Worm (Caenorhabditis elegans): ENCODE measurements around the gene ckb-3.

ckb-3 gene

DNA sequence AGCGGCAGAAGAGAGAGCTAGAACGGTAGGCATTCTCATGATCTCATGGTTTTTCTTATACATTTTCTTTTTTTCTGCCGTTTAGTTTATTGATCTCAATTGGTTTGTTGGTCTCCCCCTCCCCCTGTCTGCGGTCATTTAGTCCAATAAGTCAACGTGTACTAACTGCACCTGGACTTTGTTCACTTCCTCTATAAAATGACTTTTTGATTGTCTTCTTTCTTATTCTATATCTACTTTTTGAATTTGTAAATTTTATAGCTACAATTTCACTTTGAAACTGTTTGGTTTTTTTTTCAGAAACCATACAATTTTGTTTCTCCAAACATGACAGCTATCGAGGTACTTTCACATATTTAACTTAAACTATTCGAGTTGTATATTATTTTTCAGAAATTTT is 3.0 kb upstream of the ckb-3 start, which contains the start of gene ckb-2:
ckb-2 (plus strand) TSS at position 301 of the 400 bp plus-strand sequence.
- no peak for TF ChIP-seq ceh-83 (GFP tag; optimal IDR thresholded peaks at IDR 0.05)
- TF ChIP-seq drap-1 (GFP tag; optimal IDR thresholded peaks at IDR 0.05), result no peak
- no peak for TF ChIP-seq nhr-28 (tag; optimal IDR thresholded peaks at IDR 0.05)

DNA sequence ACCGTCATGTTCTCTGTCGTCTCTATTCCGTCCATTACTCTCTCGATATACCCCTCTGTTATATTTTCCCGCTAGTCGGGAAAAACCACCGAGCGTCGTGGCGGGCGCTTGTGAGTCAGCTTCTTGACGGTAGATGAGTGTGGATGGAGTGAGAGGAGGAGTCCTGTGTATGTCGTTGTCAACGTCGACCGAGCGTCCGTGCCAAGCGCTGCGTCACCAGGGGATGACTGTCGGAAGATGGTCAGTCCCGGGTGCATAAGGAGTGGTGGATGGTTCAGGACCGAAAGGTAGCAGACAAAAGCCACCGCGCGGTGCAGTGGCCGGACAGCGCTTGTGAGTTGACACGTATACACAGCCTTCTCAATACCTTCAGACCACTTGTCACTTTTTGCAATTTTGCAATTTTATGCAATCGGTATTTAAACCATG is 1.3 kb upstream of the ckb-3 start:
- TF ChIP-seq drap-1 (GFP tag; optimal IDR thresholded peaks at IDR 0.05) (peak; percentile 68), unc-120 (tag; optimal IDR thresholded peaks at IDR 0.05; ENCODE audit: poor library complexity, severe bottlenecking) (peak; percentile 73), cnd-1 (tag; optimal IDR thresholded peaks at IDR 0.05) (peak; percentile 73), sem-2 (GFP tag; optimal IDR thresholded peaks at IDR 0.05) (peak; percentile 50), mls-2 (tag; optimal IDR thresholded peaks at IDR 0.05) (peak; percentile 88), ham-2 (GFP tag; optimal IDR thresholded peaks at IDR 0.05) (peak; percentile 79), bed-3 (GFP tag; optimal IDR thresholded peaks at IDR 0.05) (peak; percentile 43), ceh-83 (GFP tag; optimal IDR thresholded peaks at IDR 0.05) (peak; percentile 78), M03D4.4 (tag; optimal IDR thresholded peaks at IDR 0.05) (peak; percentile 68), lsy-2 (tag; optimal IDR thresholded peaks at IDR 0.05) (peak; percentile 7), ceh-43 (GFP tag; optimal IDR thresholded peaks at IDR 0.05) (peak; percentile 53), flh-1 (GFP tag; optimal IDR thresholded peaks at IDR 0.05) (peak; percentile 36), sptf-1 (tag; optimal IDR thresholded peaks at IDR 0.05) (peak; percentile 80), lin-32 (GFP tag; optimal IDR thresholded peaks at IDR 0.05) (peak; percentile 32)

DNA sequence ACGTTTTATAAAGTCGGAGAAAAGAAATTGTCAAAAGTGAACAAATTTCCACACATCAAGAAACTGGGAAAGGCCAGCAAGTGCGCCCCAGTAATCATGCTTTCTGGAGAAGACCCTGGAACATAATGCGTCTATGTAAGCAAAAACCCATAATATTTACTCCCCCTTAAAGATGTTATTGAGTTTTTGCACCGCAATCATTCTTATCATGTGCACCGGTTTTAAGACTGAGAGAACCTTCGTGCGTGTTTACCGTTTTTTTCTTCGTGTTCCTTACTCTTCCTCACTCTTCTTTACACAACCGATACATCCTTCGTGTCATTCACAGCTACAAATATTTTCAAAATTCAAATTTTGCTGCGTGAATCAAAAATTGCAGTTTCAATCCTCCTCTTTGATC is 2.2 kb downstream of the ckb-3 start:
- TF ChIP-seq sptf-1 (tag; optimal IDR thresholded peaks at IDR 0.05) (no peak), ceh-39 (tag; optimal IDR thresholded peaks at IDR 0.05) (no peak), hlh-1 (tag; optimal IDR thresholded peaks at IDR 0.05) (no peak), nhr-237 (tag; optimal IDR thresholded peaks at IDR 0.05) (no peak), lin-32 (GFP tag; optimal IDR thresholded peaks at IDR 0.05) (no peak), elt-1 (tag; optimal IDR thresholded peaks at IDR 0.05; ENCODE audit: borderline replicate concordance, insufficient read depth) (no peak), bed-3 (GFP tag; optimal IDR thresholded peaks at IDR 0.05) (no peak), ceh-43 (GFP tag; optimal IDR thresholded peaks at IDR 0.05) (no peak), ces-1 (GFP tag; optimal IDR thresholded peaks at IDR 0.05) (no peak), lin-13 (tag; optimal IDR thresholded peaks at IDR 0.05) (no peak), ham-2 (GFP tag; optimal IDR thresholded peaks at IDR 0.05) (no peak), nhr-76 (tag; optimal IDR thresholded peaks at IDR 0.05) (no peak), unc-39 (tag; optimal IDR thresholded peaks at IDR 0.05) (no peak), nhr-28 (tag; optimal IDR thresholded peaks at IDR 0.05) (no peak), unc-120 (tag; optimal IDR thresholded peaks at IDR 0.05; ENCODE audit: poor library complexity, severe bottlenecking) (no peak), ztf-11 (tag; optimal IDR thresholded peaks at IDR 0.05) (no peak), mab-5 (tag; optimal IDR thresholded peaks at IDR 0.05) (no peak), flh-1 (GFP tag; optimal IDR thresholded peaks at IDR 0.05) (no peak), pha-4 (tag; optimal IDR thresholded peaks at IDR 0.05) (no peak), zip-8 (tag; optimal IDR thresholded peaks at IDR 0.05) (no peak)

DNA sequence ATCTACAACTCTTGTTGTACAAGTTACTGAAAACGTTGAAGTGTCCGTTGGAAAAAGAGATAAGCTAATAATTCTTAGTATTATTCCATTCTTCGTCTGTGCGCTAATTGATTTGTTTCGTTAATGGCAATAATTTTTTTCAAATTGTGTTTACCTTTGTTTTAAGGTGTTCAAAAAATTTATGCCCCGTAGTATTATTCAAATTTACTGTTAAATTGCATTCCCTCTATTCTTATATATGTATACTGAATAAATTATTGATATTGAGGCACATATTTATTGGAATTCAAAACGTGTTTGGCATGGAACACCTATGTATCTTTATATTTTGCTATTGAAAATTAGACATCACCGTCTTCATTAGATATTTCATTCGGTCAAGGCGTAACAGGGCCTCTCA is 4.2 kb downstream of the ckb-3 start, which contains the start of gene pals-26:
pals-26 (plus strand) TSS at position 301 of the 400 bp plus-strand sequence.
- no peak for TF ChIP-seq nhr-237 (tag; optimal IDR thresholded peaks at IDR 0.05)
- no peak for TF ChIP-seq ceh-83 (GFP tag; optimal IDR thresholded peaks at IDR 0.05)

DNA sequence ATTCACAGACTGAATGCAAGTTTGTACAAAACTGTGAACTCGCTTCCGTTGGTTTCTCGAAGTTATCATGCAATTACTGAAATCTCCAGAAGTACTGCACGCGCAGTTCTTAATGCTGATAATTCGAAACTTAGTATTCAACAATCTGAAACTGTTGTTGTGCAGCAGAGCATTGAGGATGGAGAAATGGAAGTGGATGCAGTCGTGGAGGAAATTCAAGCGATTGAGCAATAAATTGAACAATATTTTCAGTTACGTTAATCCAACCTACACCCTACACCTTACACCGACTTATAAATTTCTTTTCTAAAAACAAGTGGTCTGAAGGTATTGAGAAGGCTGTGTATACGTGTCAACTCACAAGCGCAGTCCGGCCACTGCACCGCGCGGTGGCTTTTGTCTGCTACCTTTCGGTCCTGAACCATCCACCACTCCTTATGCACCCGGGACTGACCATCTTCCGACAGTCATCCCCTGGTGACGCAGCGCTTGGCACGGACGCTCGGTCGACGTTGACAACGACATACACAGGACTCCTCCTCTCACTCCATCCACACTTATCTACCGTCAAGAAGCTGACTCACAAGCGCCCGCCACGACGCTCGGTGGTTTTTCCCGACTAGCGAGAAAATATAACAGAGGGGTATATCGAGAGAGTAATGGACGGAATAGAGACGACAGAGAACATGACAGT is 8.1 kb downstream of the ckb-3 start:
- peak; percentile 13 for TF ChIP-seq pha-4 (tag; optimal IDR thresholded peaks at IDR 0.05)
- TF ChIP-seq nhr-2 (tag; optimal IDR thresholded peaks at IDR 0.05), result peak; percentile 25
- TF ChIP-seq ceh-83 (GFP tag; optimal IDR thresholded peaks at IDR 0.05), result peak; percentile 77
- peak; percentile 23 for TF ChIP-seq ceh-43 (GFP tag; optimal IDR thresholded peaks at IDR 0.05)
- TF ChIP-seq lin-13 (tag; optimal IDR thresholded peaks at IDR 0.05), result peak; percentile 10
- TF ChIP-seq bed-3 (GFP tag; optimal IDR thresholded peaks at IDR 0.05), result peak; percentile 45
- TF ChIP-seq mls-2 (tag; optimal IDR thresholded peaks at IDR 0.05), result peak; percentile 87
- TF ChIP-seq tbx-8 (GFP tag; optimal IDR thresholded peaks at IDR 0.05), result peak; percentile 33
- TF ChIP-seq lin-32 (GFP tag; optimal IDR thresholded peaks at IDR 0.05), result peak; percentile 10
- TF ChIP-seq hlh-1 (tag; optimal IDR thresholded peaks at IDR 0.05), result peak; percentile 53
- peak; percentile 33 for TF ChIP-seq mep-1 (tag; optimal IDR thresholded peaks at IDR 0.05)
- peak; percentile 79 for TF ChIP-seq M03D4.4 (tag; optimal IDR thresholded peaks at IDR 0.05)
- TF ChIP-seq sem-2 (GFP tag; optimal IDR thresholded peaks at IDR 0.05), result peak; percentile 61
- TF ChIP-seq lsy-2 (tag; optimal IDR thresholded peaks at IDR 0.05), result peak; percentile 13
- TF ChIP-seq cnd-1 (tag; optimal IDR thresholded peaks at IDR 0.05), result peak; percentile 66
- peak; percentile 56 for TF ChIP-seq unc-120 (tag; optimal IDR thresholded peaks at IDR 0.05; ENCODE audit: poor library complexity, severe bottlenecking)
- TF ChIP-seq sptf-1 (tag; optimal IDR thresholded peaks at IDR 0.05), result peak; percentile 69
- TF ChIP-seq drap-1 (GFP tag; optimal IDR thresholded peaks at IDR 0.05), result peak; percentile 65
- peak; percentile 44 for TF ChIP-seq ham-2 (GFP tag; optimal IDR thresholded peaks at IDR 0.05)
